Fruit fly (Drosophila melanogaster) whole organism, larva: ENCODE measurements around the gene CG31100.
A peak's percentile ranks its signal among the peaks of the same experiment; 100 is the strongest.

Source experiments
- noc ChIP-seq: fragments of 200-800 bp; sonication (Bioruptor generic); optimal IDR thresholded peaks from 3 replicates; lab custom pipeline; 2019; ENCODE audit warnings: missing biosample characterization, mild to moderate bottlenecking, missing genetic modification characterization, moderate library complexity

The CG31100 gene

DNA sequence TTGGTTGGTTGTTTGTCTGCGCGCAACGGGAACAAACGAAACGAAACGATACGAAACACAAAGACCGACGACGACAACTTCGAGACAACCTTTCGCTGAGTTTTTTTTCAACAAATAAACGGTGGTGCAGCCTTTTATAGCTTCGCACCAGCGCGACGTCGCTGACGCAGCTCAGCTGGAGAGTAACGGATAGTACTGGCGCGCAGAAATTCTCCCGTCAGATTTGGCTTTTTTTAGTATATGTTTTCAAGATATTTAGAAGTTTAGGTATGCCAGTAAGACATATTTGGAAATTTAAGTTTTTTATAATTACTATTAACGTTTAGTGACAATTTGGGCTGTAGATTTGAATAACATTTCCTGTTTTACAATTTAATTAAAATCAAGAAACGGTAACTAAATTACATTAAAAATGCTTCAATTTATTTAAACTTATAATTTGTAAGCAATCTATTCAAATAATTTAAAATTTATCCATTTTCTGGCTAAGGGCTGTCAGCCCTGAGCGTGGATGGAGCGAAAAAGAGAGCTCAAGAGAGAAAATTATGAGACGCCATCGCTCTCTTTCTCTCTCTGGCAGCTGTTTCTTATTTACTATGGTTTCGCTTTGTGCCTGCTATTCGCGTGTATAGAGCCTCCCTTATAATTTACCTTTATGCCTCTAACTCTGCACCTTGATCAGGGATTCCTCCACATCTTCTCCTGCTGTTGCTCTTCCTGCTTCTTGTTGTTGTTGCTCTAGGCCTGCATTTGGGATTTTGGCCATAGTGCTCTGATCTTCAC is 30.4 kb upstream of the CG31100 start:
- peak; percentile 93 for TF ChIP-seq noc (tag; lab: Kevin White, UChicago)

DNA sequence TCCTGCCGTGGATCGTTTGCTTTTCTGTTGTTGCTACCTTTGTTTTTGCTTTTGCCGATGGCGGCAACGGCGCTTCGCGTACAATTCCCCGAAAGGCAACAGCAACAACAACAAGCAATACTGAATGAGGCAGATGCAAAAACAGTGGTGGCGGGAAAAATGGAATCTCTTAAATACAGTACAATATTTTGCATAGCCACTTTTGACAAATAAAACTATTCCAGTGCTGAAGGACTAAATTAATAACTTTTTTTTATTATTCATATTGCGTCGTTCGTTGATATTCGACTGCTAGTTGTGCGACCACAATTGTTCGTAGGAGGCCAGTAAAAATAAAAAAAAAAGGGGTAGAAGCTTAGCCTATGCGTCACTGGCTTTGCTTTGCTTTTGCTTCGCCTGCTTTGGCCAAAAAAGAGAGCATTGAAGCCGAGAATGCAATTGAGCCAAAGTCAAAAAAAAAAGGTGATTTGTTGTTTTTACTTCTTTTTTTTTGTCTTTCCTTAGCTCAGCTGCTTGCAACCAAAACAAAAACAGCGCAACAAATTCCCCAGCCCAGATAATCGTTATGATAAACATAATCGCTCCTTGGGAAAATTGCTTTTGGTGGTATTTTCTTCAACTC is 28.5 kb upstream of the CG31100 start:
- TF ChIP-seq noc (tag; lab: Kevin White, UChicago) = peak; percentile 85

DNA sequence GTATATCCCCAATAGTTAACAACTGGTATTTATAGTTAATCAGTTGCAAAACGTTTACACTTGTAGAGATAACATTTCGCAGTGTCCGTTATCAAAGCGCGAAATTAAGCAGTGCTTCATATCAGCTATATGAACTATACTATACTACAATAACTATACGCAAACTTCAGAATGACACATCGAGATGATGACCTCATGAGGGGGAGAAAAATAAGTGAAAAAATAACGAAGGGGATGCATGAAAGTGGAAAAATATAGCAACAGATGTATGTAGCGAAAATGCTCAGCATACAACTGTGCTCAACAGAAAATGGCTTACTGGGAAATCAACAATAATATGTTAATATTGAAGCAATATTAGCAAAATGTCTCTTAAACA is 27.3 kb upstream of the CG31100 start:
- no peak for TF ChIP-seq noc (tag; lab: Kevin White, UChicago)

DNA sequence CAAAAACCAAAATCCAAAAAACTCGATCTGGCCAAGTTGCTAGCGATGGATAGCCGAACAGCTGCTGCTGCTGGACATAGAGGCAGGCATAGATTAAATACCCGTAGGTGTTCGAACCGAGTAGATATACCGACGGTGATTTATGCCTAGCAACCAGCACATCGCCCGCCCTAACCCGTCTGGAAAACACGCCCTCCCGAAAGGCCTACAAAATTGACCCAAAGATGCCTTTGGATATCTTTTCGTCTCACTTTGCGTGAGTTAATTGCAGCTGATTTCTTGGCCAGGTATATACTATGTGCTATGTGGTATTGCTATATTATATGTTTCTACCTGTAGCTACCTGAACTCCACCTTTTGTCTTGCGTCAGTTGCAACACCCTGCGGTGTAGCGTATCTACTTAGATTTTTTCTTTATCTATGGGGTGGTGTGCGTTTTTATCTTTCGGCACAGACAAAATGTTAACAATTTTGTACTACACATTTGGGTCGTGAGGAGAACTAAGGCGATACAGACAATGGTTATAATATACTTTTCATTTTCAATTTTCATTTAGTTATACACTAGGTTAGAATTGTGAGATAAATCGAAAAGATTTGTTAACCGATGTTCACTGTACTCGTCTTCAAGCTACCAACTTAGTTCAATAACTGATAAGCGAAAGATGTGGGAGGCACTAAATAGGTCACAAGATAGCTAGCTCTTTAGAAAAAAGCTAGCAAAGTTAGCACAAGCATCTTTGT is 26.7 kb upstream of the CG31100 start:
- TF ChIP-seq noc (tag; lab: Kevin White, UChicago) = no peak

DNA sequence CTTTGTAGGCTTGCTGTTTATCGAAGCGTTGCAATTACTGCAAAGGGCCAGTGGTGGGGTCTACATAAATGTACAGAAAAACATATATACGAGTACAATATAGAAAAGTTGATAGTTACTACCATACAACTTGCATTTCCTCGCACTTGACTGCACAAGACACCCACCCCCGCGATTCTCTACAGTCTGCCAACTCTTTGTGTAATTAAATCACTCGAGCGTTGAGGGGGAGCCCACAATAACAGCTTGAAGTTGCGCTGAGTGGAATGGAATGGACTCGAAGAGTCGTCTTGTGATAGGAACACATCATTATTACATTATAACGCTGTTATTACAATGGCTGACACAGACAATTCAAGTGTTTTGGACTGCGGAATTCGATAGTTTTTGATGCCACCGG is 26.0 kb upstream of the CG31100 start:
- TF ChIP-seq noc (tag; lab: Kevin White, UChicago) = no peak

DNA sequence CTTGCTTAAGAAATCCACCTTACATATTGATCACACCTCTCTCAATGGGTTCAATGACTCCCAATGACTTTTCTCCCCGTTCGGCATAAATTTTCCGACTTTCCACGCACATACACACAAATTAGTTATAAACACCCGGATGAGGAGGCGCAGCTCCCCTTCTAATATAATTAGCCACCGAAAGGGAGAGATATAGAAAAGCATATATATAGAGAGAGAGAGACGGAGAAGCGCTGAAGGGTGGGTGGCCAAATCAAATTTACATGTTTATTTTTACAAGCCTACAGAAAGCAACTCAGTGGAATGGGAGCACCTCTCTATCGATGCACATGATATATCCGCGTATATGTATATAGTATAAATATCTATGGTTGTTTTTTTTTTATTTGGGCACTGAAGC is 25.2 kb upstream of the CG31100 start:
- TF ChIP-seq noc (tag; lab: Kevin White, UChicago) = no peak

DNA sequence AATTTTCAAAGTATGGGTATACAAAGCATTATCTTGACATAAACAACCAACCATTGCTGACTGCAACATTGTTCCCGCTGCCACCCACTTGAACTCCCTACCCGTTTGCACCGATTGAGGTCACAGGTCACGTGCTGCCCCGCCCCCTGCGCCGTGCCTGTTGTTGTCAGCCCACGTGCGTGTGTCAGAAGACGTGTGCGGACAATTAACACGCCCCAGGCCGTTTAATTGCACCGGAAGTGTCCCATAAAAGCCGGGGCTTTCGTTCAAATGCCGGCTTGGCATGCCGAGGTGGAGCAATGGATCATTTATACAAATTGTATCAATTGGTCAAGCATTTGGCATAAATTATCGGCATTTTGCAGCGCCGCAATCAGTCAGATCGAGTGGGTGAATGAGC is 23.6 kb upstream of the CG31100 start:
- TF ChIP-seq noc (tag; lab: Kevin White, UChicago) = no peak

DNA sequence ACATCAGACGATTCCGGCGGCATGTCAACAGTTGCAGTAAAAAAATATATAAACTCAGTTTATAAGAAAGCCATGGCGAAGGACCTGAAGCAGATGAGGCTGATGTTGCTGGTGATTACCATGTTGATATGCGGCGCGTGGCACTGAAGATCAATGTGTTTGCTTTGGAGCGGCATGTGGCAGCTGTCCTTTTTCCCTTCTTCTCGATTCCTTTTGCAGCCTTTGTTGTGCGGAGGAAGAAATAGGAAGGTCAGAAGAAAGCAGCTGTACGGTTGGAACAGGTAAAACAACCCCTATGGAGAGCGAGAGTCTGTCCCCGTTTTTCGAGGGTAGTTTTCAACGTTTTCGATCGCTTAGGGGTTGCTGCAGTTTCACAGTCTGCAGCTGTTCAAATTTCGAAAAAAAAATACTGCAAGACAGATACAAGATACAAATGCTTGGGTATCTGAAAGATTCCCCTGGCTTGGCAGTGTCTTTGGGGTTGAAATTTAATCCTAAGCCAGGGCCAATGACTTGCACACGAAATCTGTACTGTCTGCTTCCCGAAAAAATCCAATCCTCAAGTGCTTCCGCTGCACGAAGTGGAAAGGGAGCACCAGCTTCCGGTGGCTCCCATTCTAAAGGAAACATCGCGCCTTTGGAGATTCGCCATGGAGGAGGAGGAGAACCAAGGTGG is 21.5 kb upstream of the CG31100 start:
- no peak for TF ChIP-seq noc (tag; lab: Kevin White, UChicago)

DNA sequence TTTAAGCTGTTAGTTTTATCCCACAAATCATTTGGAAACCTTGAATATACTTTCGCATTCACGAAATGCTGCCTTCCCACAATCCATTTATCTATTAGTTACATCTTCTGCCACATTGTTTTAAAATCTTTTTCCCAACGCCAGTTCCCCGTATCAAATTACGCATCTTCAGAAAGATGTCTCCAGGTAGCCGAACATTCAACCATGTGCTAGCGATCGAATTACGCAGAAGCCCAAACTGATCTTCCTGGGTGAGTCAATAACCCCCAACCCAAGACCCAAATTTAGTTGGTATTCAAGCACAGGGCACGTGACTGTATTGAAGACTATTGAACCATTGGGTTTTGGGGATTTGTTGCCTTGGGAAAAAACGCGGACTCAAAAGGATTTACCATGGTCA is 20.5 kb upstream of the CG31100 start:
- TF ChIP-seq noc (tag; lab: Kevin White, UChicago) = no peak

DNA sequence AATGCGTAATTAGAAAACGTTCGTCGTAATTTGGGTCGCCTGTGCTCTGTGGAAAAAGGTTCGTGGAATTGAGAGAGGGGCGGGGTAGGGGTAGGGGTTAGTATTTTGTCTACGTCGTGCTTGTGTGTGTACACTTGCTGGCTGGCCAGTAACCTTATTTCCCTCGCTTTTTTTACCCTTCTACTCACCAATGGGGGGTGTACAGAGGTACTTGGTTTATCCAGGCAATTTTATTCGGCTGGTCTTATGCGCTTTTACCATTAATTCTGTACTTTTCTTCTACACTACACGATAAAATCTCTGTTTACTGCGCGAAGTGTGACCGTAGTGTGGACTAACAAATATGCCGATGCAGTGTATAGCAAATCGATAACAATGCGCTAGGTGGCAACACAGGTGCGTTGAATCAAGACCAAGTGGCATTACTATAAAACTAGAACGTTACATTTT is 16.3 kb upstream of the CG31100 start, which contains the start of gene tgo:
TSS of gene tgo (minus strand) at position 334 of the 450 bp plus-strand sequence.
- peak; percentile 41 for TF ChIP-seq noc (tag; lab: Kevin White, UChicago)

DNA sequence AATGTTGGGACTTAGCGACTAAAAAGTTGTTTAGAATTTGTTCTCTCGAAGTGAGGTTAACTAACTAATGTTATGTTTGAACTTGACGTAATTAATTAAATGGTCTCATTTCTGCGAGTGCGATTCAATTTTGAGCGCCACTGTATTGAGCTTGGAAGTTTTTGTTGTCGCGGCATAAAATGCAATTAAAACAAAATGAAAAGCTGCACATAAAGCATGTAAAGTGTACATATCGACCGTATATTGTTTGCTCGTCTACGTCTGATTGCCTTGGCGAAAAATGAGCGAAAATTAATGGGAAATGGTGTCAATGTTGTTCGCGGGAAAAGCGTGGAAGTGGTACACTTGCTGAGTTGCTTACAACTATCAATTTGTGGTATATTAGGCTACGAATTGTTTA is 13.4 kb upstream of the CG31100 start:
- TF ChIP-seq noc (tag; lab: Kevin White, UChicago) = no peak

DNA sequence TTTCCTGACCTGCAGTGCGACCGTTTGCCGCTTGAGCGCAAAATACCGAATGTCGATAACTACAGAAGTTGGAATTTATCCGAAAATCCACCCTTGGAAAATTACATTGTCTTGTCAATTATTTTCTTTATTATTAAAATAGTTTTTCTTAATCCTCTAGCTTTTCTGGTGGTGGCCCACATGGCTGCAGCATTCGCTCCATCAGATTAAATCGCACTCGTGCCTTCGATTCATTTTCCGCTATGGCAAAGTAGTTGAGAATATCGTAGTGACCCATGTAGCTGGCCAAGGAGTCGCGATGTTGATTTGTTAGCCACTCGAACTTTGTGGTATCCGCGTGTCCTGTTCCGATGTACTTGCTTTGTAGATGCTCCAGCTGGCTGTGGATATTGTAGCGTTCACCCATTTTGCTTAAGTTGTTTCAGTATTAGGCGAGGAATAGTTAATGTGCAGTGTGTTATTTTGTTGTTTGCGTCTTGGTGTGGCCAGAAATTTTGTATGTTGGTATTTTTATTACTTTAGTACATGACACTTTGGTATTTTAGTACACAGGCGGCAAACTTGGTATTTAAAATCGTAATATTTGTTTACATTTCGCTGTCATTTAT is 11.5 kb upstream of the CG31100 start, which contains the start of the genes Kcmf1, Sf3b5 and CG11986:
TSS of gene Kcmf1 (minus strand) at position 51 of the 608 bp plus-strand sequence.
TSS of gene Sf3b5 (minus strand) at position 483 of the 608 bp plus-strand sequence.
TSS of gene CG11986 (plus strand) at position 588 of the 608 bp plus-strand sequence.
- no peak for TF ChIP-seq noc (tag; lab: Kevin White, UChicago)

DNA sequence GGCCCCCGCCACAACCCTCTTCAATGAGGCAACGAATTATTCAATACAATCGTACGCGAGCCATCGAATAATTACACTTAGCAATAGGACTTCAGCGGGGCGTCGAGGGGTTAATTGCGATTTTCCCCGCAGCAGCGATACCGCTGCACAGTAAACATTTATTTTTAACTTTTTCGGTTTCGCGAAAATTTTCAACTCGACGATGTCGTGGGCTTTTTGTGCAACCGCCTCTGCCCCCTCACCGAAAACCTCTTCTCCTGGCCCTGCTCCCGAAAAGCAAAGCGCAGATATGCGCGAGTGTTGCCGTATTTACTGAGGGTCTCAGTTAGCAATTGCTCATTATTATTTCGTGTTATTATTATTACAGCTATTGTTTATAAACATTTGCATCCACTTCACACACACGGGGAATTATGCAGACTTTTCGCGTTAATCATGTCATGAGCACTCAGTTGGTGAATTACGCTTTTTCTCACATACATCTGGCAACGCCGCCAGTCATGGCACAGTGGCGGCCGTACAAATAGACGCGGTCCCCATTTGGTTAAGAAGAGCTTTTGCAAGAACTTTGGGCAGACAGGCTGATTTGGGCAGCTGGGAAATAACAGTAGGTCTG is 10.4 kb upstream of the CG31100 start:
- TF ChIP-seq noc (tag; lab: Kevin White, UChicago) = peak; percentile 75

DNA sequence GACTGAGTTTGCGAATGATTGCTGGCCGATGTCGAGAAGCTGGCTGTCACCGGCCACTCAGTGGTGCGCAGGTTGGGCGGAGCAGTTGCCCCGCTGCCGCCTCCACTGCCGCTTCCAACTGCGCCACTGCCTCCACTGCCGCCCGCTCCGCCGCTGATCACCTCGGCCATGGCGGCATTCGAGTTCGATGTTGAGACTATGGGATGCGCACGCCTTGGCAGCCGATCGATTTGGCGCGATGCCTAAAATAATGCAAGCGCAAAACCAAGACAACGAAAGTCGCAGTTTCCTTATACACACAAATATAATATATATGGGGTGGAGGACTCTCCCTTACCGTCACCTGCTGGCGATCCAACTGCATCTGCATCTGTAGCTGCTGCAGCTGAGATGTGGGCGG is 8.3 kb upstream of the CG31100 start:
- no peak for TF ChIP-seq noc (tag; lab: Kevin White, UChicago)

DNA sequence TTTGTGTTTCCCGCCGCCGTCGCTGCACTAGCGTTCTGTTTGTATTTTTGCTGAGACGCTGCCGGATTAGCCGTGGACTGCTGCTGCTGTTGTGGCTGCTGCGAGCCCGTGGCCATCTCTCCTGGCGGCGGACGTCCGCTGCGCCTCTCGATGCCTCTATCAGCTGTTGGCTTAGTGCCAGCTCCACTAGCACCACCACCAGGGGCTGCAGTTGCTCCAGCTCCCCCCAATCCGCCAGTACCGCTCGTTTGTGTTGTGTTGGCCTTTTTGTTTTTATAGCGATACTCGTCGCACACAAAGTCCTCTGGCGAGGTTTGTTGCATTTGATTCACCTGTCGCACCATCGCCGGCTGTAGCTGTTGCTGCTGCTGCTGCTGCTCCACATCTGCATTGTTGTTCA is 7.2 kb upstream of the CG31100 start:
- no peak for TF ChIP-seq noc (tag; lab: Kevin White, UChicago)
